Worm (Caenorhabditis elegans) whole organism, young adult: ENCODE measurements around the gene glt-6.

Source experiments
- F22D6.2 ChIP-seq: sonication (generic microtip); optimal IDR thresholded peaks from 2 replicates; lab custom pipeline; 2016; ENCODE audit warnings: mild to moderate bottlenecking, missing genetic modification characterization, missing compliant biosample characterization
- unc-62 ChIP-seq: fragments of 150-350 bp; optimal IDR thresholded peaks from 2 replicates; lab custom pipeline; 2014; ENCODE audit warnings: missing biosample characterization, missing genetic modification reagents, missing genetic modification characterization

DNA sequence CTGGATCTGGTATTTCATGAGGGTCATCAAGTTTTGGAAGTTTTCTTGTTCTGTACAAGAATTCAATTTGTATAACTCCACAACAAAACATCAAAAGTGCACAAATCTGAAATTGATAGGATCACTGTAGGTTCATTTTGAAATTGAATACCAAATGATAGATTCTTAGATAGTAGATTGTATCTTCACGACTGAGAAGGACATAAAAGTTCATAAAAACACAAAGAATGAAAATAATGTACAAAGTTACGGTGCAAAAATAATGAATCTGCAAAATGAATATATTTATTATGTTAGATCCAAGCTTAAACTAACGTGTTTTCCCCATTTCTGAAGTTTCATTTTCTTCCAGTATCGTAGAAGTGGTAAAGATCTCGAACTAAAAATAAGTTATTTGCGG lies 2.5 kb upstream of the glt-6 start:
- no peak for TF ChIP-seq unc-62 (GFP tag; lab: Kevin White, UChicago)
- TF ChIP-seq F22D6.2 (tag; lab: Kevin White, UChicago) = no peak
